Worm (Caenorhabditis elegans): Measurements from ENCODE around the gene Y56A3A.22.

DNA sequence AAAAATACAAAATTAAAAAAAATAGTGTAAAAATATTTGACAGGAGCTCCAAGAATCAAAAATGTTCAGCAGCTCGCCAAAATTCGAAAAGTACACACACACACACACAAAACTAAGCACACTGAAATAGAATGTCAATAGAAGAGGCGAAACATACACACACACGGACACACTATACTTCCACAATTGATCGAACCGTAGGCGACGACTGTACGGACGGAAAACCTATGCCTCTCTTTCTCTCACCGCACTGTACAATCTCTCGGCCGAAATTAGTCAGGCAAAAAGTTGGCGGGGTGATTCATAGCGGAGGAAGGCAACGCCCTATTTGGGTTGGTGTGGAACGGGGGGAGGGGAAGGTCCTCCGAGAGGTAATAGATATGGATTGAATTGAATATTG, 26.0 kb downstream of the Y56A3A.22 start:
- TF ChIP-seq hnd-1 (tag; optimal IDR thresholded peaks at IDR 0.05) (no peak), ama-1 (optimal IDR thresholded peaks at IDR 0.05) (no peak), sea-1 (GFP tag; conservative IDR thresholded peaks at IDR 0.05) (no peak), tbx-11 (GFP tag; IDR thresholded peaks at IDR 0.05) (no peak), hmg-4 (GFP tag; optimal IDR thresholded peaks at IDR 0.05) (peak; percentile 1), scrt-1 (GFP tag; IDR thresholded peaks at IDR 0.05) (no peak), ceh-36 (tag; optimal IDR thresholded peaks at IDR 0.05) (no peak), pes-1 (GFP tag; IDR thresholded peaks at IDR 0.05) (no peak)
